Fruit fly (Drosophila melanogaster): ENCODE measurements around the gene PolE1.
A peak's percentile ranks its signal among the peaks of the same experiment; 100 is the strongest.

PolE1 gene

dm6 chr3R:23334866-23335265, 13.1 kb upstream of the PolE1 start (continued):
- TF ChIP-seq CG13123 (GFP tag; optimal IDR thresholded peaks at IDR 0.05) (no peak), nmo (GFP tag; optimal IDR thresholded peaks at IDR 0.05) (peak; percentile 41), CG32767 (GFP tag; IDR thresholded peaks at IDR 0.05) (peak; percentile 24; the same call in 1 of the 2 replicates), CG1647 (GFP tag; optimal IDR thresholded peaks at IDR 0.05) (no peak), Aef1 (GFP tag; IDR thresholded peaks at IDR 0.05) (peak; percentile 49; the same call in 2 of the 3 replicates), ssp (GFP tag; IDR thresholded peaks at IDR 0.05) (0 out of 2 replicates have a peak, but pooled peaks have one; percentile 22), CG2712 (tag; optimal IDR thresholded peaks at IDR 0.05) (peak; percentile 46), CG12744 (GFP tag; optimal IDR thresholded peaks at IDR 0.05) (no peak), aop (GFP tag; IDR thresholded peaks at IDR 0.05) (no peak), CG10543 (GFP tag; optimal IDR thresholded peaks at IDR 0.05) (no peak), NFAT (GFP tag; IDR thresholded peaks at IDR 0.05) (peak; percentile 32; the same call in 1 of the 2 replicates), stc (GFP tag; IDR thresholded peaks at IDR 0.05) (peak; percentile 18; the same call in 1 of the 2 replicates), B-H2 (GFP tag; optimal IDR thresholded peaks at IDR 0.05) (no peak), CG7987 (GFP tag; optimal IDR thresholded peaks at IDR 0.05) (no peak), chinmo (GFP tag; IDR thresholded peaks at IDR 0.05; ENCODE audit: partially characterized antibody) (no peak), CG11504 (tag; optimal IDR thresholded peaks at IDR 0.05) (peak; percentile 50), fd96Cb (tag; optimal IDR thresholded peaks at IDR 0.05) (peak; percentile 7), D (optimal IDR thresholded peaks at IDR 0.05) (no peak), D (GFP tag; optimal IDR thresholded peaks at IDR 0.05) (peak; percentile 6), hkb (optimal IDR thresholded peaks at IDR 0.05) (no peak), hkb (GFP tag; IDR thresholded peaks at IDR 0.05) (no peak; the same call in 1 of the 2 replicates), ranshi (GFP tag; IDR thresholded peaks at IDR 0.05) (peak; percentile 48; the same call in 1 of the 2 replicates), ro (GFP tag; IDR thresholded peaks at IDR 0.05) (no peak), seq (GFP tag; IDR thresholded peaks at IDR 0.05) (peak; percentile 58), CG4820 (GFP tag; optimal IDR thresholded peaks at IDR 0.05) (peak; percentile 11), HmgZ (tag; optimal IDR thresholded peaks at IDR 0.05) (peak; percentile 23), gem (tag; optimal IDR thresholded peaks at IDR 0.05) (peak; percentile 45), BtbVII (GFP tag; optimal IDR thresholded peaks at IDR 0.05) (peak; percentile 24), CG6683 (GFP tag; optimal IDR thresholded peaks at IDR 0.05) (peak; percentile 25), Mad (GFP tag; optimal IDR thresholded peaks at IDR 0.05) (no peak), Taf1 (GFP tag; IDR thresholded peaks at IDR 0.05) (peak; percentile 37; the same call in 1 of the 2 replicates), CG13894 (tag; optimal IDR thresholded peaks at IDR 0.05) (peak; percentile 5), CG30403 (GFP tag; optimal IDR thresholded peaks at IDR 0.05) (peak; percentile 34), CG15269 (tag; optimal IDR thresholded peaks at IDR 0.05) (peak; percentile 41), mirr (GFP tag; optimal IDR thresholded peaks at IDR 0.05) (no peak), bcd (GFP tag; optimal IDR thresholded peaks at IDR 0.05) (peak; percentile 45), CG43689 (GFP tag; IDR thresholded peaks at IDR 0.05) (0 out of 2 replicates have a peak, but pooled peaks have one; percentile 33), Pdp1 (GFP tag; optimal IDR thresholded peaks at IDR 0.05) (peak; percentile 18 to 43), CG3847 (GFP tag; IDR thresholded peaks at IDR 0.05) (peak; percentile 54), Hr3 (GFP tag; optimal IDR thresholded peaks at IDR 0.05) (peak; percentile 21), Rfx (GFP tag; IDR thresholded peaks at IDR 0.05) (peak; percentile 70), Ssrp (tag; optimal IDR thresholded peaks at IDR 0.05) (peak; percentile 28), esg (GFP tag; conservative IDR thresholded peaks at IDR 0.05) (peak; percentile 46), CG10979 (tag; optimal IDR thresholded peaks at IDR 0.05) (no peak), ftz-f1 (GFP tag; optimal IDR thresholded peaks at IDR 0.05) (no peak), CG8924 (tag; optimal IDR thresholded peaks at IDR 0.05) (peak; percentile 8), crc (GFP tag; optimal IDR thresholded peaks at IDR 0.05) (peak; percentile 4), gro (GFP tag; optimal IDR thresholded peaks at IDR 0.05) (peak; percentile 75), Fer3 (tag; optimal IDR thresholded peaks at IDR 0.05) (peak; percentile 65), CG1233 (GFP tag; optimal IDR thresholded peaks at IDR 0.05) (peak; percentile 39), Hmr (GFP tag; optimal IDR thresholded peaks at IDR 0.05) (peak; percentile 39)
